Worm (Caenorhabditis elegans) whole organism, L1 larva: Measurements from ENCODE around the gene R144.6.

Experiments
- C16A3.4 ChIP-seq: fragments of 150-350 bp; optimal IDR thresholded peaks from 2 replicates; lab custom pipeline; 2014; ENCODE audit warnings: missing biosample characterization, missing genetic modification characterization
- C34B4.2 ChIP-seq: sonication (generic microtip); optimal IDR thresholded peaks from 2 replicates; lab custom pipeline; 2017; ENCODE audit warnings: mild to moderate bottlenecking, missing genetic modification characterization, missing compliant biosample characterization
- aha-1 ChIP-seq: fragments of 150-350 bp; optimal IDR thresholded peaks from 2 replicates; lab custom pipeline; 2014; ENCODE audit warnings: missing biosample characterization, missing genetic modification characterization
- aly-2 ChIP-seq: fragments of 150-350 bp; optimal IDR thresholded peaks from 2 replicates; lab custom pipeline; 2014; ENCODE audit warnings: missing biosample characterization, missing genetic modification characterization
- ama-1 ChIP-seq: fragments of 150-350 bp; optimal IDR thresholded peaks from 2 replicates; lab custom pipeline; 2014
- blmp-1 ChIP-seq: fragments of 150-350 bp; optimal IDR thresholded peaks from 2 replicates; lab custom pipeline; 2014; ENCODE audit warnings: missing biosample characterization, missing genetic modification characterization
- ceh-63 ChIP-seq: fragments of 200-800 bp; sonication (Bioruptor generic); optimal IDR thresholded peaks from 2 replicates; lab custom pipeline; 2018; ENCODE audit warnings: mild to moderate bottlenecking, missing genetic modification characterization, missing compliant biosample characterization
- ceh-8 ChIP-seq: fragments of 200-800 bp; sonication (Bioruptor generic); optimal IDR thresholded peaks from 2 replicates; lab custom pipeline; 2018; ENCODE audit warnings: mild to moderate bottlenecking, missing genetic modification characterization, moderate library complexity, missing compliant biosample characterization
- ceh-88 ChIP-seq: fragments of 200-800 bp; sonication (Bioruptor generic); IDR thresholded peaks from 2 replicates; pipeline ENCODE4 v1.3.6; 2022; ENCODE audit warnings: missing genetic modification characterization, missing compliant biosample characterization
- ceh-90 ChIP-seq: sonication (generic microtip); optimal IDR thresholded peaks from 2 replicates; lab custom pipeline; 2016; ENCODE audit warnings: missing genetic modification characterization, missing compliant biosample characterization
- dsc-1 ChIP-seq: sonication (generic microtip); optimal IDR thresholded peaks from 2 replicates; lab custom pipeline; 2016; ENCODE audit warnings: mild to moderate bottlenecking, missing genetic modification characterization, missing compliant biosample characterization
- efl-1 ChIP-seq, 4 experiments: fragments of 150-350 bp; optimal IDR thresholded peaks in 3 of 4; peaks in 1 of 4; 1 replicate in 1 of 4; 2 replicates in 3 of 4; lab custom pipeline; 2014; ENCODE audit warnings: missing biosample characterization in 2 of 4, missing genetic modification characterization in 2 of 4, missing genetic modification reagents in 2 of 4
- efl-3 ChIP-seq: fragments of 200-800 bp; sonication (Bioruptor generic); optimal IDR thresholded peaks from 2 replicates; lab custom pipeline; 2018; ENCODE audit warnings: mild to moderate bottlenecking, missing genetic modification characterization, missing compliant biosample characterization
- egl-13 ChIP-seq: sonication (generic microtip); optimal IDR thresholded peaks from 2 replicates; lab custom pipeline; 2016; ENCODE audit warnings: missing genotype, missing genetic modification reagents, missing genetic modification characterization, missing compliant biosample characterization
- egl-27 ChIP-seq, 2 experiments: fragments of 150-350 bp in 1 of 2; sonication (generic microtip); optimal IDR thresholded peaks; 3 replicates each; lab custom pipeline; 2017 to 2018; ENCODE audit warnings: missing biosample characterization in 2 of 2, missing genetic modification characterization in 2 of 2, missing genetic modification reagents in 2 of 2
- elt-2 ChIP-seq: sonication (generic microtip); optimal IDR thresholded peaks from 2 replicates; lab custom pipeline; 2016; ENCODE audit warnings: missing genetic modification characterization, mild to moderate bottlenecking, inconsistent platforms, missing compliant biosample characterization, missing genetic modification reagents
- elt-3 ChIP-seq, 6 experiments: fragments of 150-350 bp in 1 of 6; sonication (generic microtip); optimal IDR thresholded peaks; 2 replicates each; lab custom pipeline; 2017 to 2018; ENCODE audit warnings: missing biosample characterization in 6 of 6, missing genetic modification characterization in 6 of 6, inconsistent platforms in 1 of 6
- ets-5 ChIP-seq: fragments of 200-800 bp; sonication (Bioruptor generic); IDR thresholded peaks from 2 replicates; pipeline ENCODE4 v1.3.6; 2022; ENCODE audit warnings: missing genetic modification characterization, missing compliant biosample characterization
- fkh-4 ChIP-seq: sonication (generic microtip); optimal IDR thresholded peaks from 2 replicates; lab custom pipeline; 2016; ENCODE audit warnings: missing compliant biosample characterization, missing genetic modification characterization, borderline replicate concordance
- fos-1 ChIP-seq: fragments of 150-350 bp; optimal IDR thresholded peaks from 2 replicates; lab custom pipeline; 2014; ENCODE audit warnings: missing biosample characterization, missing genetic modification characterization
- grh-1 ChIP-seq: fragments of 200-800 bp; sonication (Bioruptor generic); IDR thresholded peaks from 2 replicates; pipeline ENCODE4 v1.3.6; 2022; ENCODE audit warnings: missing genetic modification reagents, missing genetic modification characterization, missing compliant biosample characterization
- hlh-4 ChIP-seq: sonication (generic microtip); optimal IDR thresholded peaks from 2 replicates; lab custom pipeline; 2016; ENCODE audit warnings: mild to moderate bottlenecking, missing genetic modification characterization, missing compliant biosample characterization
- irx-1 ChIP-seq: sonication (generic microtip); optimal IDR thresholded peaks from 2 replicates; lab custom pipeline; 2016; ENCODE audit warnings: missing genetic modification characterization, missing compliant biosample characterization
- jun-1 ChIP-seq: fragments of 150-350 bp; optimal IDR thresholded peaks from 2 replicates; lab custom pipeline; 2014; ENCODE audit warnings: missing biosample characterization, missing genetic modification reagents, missing genetic modification characterization
- lin-14 ChIP-seq: fragments of 200-800 bp; sonication (Bioruptor generic); optimal IDR thresholded peaks from 2 replicates; lab custom pipeline; 2018; ENCODE audit warnings: mild to moderate bottlenecking, missing genetic modification characterization, moderate library complexity, missing compliant biosample characterization
- lir-3 ChIP-seq: sonication (generic microtip); optimal IDR thresholded peaks from 2 replicates; lab custom pipeline; 2016; ENCODE audit warnings: mild to moderate bottlenecking, missing genetic modification characterization, moderate library complexity, missing compliant biosample characterization; ENCODE audit not compliant: poor library complexity
- lsy-2 ChIP-seq, 2 experiments: fragments of 150-350 bp; optimal IDR thresholded peaks; 2 replicates each; lab custom pipeline; 2014; ENCODE audit warnings: missing biosample characterization in 2 of 2, missing genetic modification characterization in 2 of 2
- mab-9 ChIP-seq: fragments of 200-800 bp; sonication (Bioruptor generic); IDR thresholded peaks from 2 replicates; pipeline ENCODE4 v1.3.6; 2022; ENCODE audit warnings: missing genetic modification reagents, missing genetic modification characterization, missing compliant biosample characterization
- mep-1 ChIP-seq: fragments of 150-350 bp; optimal IDR thresholded peaks from 2 replicates; lab custom pipeline; 2014; ENCODE audit warnings: missing biosample characterization, missing genetic modification characterization
- nhr-11 ChIP-seq: fragments of 150-350 bp; optimal IDR thresholded peaks from 2 replicates; lab custom pipeline; 2014; ENCODE audit warnings: missing biosample characterization, missing genetic modification characterization
- nhr-12 ChIP-seq: sonication (generic microtip); optimal IDR thresholded peaks from 2 replicates; lab custom pipeline; 2017; ENCODE audit warnings: missing biosample characterization, missing genetic modification characterization
- nhr-20 ChIP-seq: sonication (generic microtip); optimal IDR thresholded peaks from 2 replicates; lab custom pipeline; 2016; ENCODE audit warnings: mild to moderate bottlenecking, missing genetic modification characterization, missing compliant biosample characterization
- nhr-28 ChIP-seq: fragments of 150-350 bp; optimal IDR thresholded peaks from 2 replicates; lab custom pipeline; 2014; ENCODE audit warnings: missing biosample characterization, missing genetic modification characterization
- nhr-47 ChIP-seq: sonication (generic microtip); optimal IDR thresholded peaks from 2 replicates; lab custom pipeline; 2016; ENCODE audit warnings: mild to moderate bottlenecking, missing genetic modification characterization, moderate library complexity, missing compliant biosample characterization
- nhr-71 ChIP-seq: sonication (generic microtip); optimal IDR thresholded peaks from 2 replicates; lab custom pipeline; 2016; ENCODE audit warnings: mild to moderate bottlenecking, missing genetic modification characterization, moderate library complexity, missing compliant biosample characterization
- nhr-76 ChIP-seq: sonication (generic microtip); optimal IDR thresholded peaks from 2 replicates; lab custom pipeline; 2017; ENCODE audit warnings: missing biosample characterization, missing genetic modification characterization
- nhr-77 ChIP-seq: fragments of 150-350 bp; optimal IDR thresholded peaks from 2 replicates; lab custom pipeline; 2014; ENCODE audit warnings: missing biosample characterization, missing genetic modification characterization
- nhr-84 ChIP-seq: sonication (generic microtip); optimal IDR thresholded peaks from 2 replicates; lab custom pipeline; 2017; ENCODE audit warnings: missing biosample characterization, missing genetic modification characterization
- nhr-85 ChIP-seq: sonication (generic microtip); peaks from one replicate; lab custom pipeline; 2016; ENCODE audit warnings: missing genetic modification characterization, inconsistent platforms, missing compliant biosample characterization
- nhr-90 ChIP-seq: sonication (generic microtip); optimal IDR thresholded peaks from 2 replicates; lab custom pipeline; 2016; ENCODE audit warnings: mild to moderate bottlenecking, missing genetic modification characterization, missing compliant biosample characterization; ENCODE audit not compliant: poor library complexity
- pax-3 ChIP-seq: fragments of 200-800 bp; sonication (Bioruptor generic); optimal IDR thresholded peaks from 2 replicates; lab custom pipeline; 2018; ENCODE audit warnings: mild to moderate bottlenecking, missing genetic modification characterization, moderate library complexity, missing compliant biosample characterization
- pqm-1 ChIP-seq: sonication (generic microtip); optimal IDR thresholded peaks from 3 replicates; lab custom pipeline; 2017; ENCODE audit warnings: missing biosample characterization, missing genetic modification characterization
- skn-1 ChIP-seq: fragments of 150-350 bp; optimal IDR thresholded peaks from 2 replicates; lab custom pipeline; 2014; ENCODE audit warnings: missing biosample characterization, missing genetic modification characterization
- snu-23 ChIP-seq: sonication (generic microtip); optimal IDR thresholded peaks from 2 replicates; lab custom pipeline; 2016; ENCODE audit warnings: missing genetic modification characterization, missing compliant biosample characterization
- sox-4 ChIP-seq: sonication (generic microtip); optimal IDR thresholded peaks from 2 replicates; lab custom pipeline; 2016; ENCODE audit warnings: missing genetic modification characterization, missing compliant biosample characterization
- swsn-7 ChIP-seq: sonication (generic microtip); optimal IDR thresholded peaks from 2 replicates; lab custom pipeline; 2016; ENCODE audit warnings: missing genetic modification characterization, missing compliant biosample characterization
- tbx-2 ChIP-seq: sonication (generic microtip); optimal IDR thresholded peaks from 2 replicates; lab custom pipeline; 2016; ENCODE audit warnings: missing genetic modification characterization, missing compliant biosample characterization
- unc-62 ChIP-seq: fragments of 150-350 bp; optimal IDR thresholded peaks from 2 replicates; lab custom pipeline; 2014; ENCODE audit warnings: missing biosample characterization, missing genetic modification reagents, missing genetic modification characterization
- unc-86 ChIP-seq: sonication (generic microtip); optimal IDR thresholded peaks from 2 replicates; lab custom pipeline; 2016; ENCODE audit warnings: missing genetic modification characterization, missing compliant biosample characterization
- unc-98 ChIP-seq: fragments of 200-800 bp; sonication (Bioruptor generic); IDR thresholded peaks from 2 replicates; pipeline ENCODE4 v1.3.6; 2022; ENCODE audit warnings: missing genetic modification characterization, missing compliant biosample characterization
- vab-15 ChIP-seq: sonication (generic microtip); optimal IDR thresholded peaks from 2 replicates; lab custom pipeline; 2017; ENCODE audit warnings: missing genotype, mild to moderate bottlenecking, missing genetic modification characterization, missing compliant biosample characterization
- zag-1 ChIP-seq: fragments of 150-350 bp; optimal IDR thresholded peaks from 2 replicates; lab custom pipeline; 2014; ENCODE audit warnings: missing biosample characterization, missing genetic modification characterization
- ztf-11 ChIP-seq, 2 experiments: sonication (generic microtip); optimal IDR thresholded peaks; 2 replicates each; lab custom pipeline; 2016 to 2017; ENCODE audit warnings: missing genetic modification characterization in 2 of 2, missing biosample characterization in 1 of 2, missing compliant biosample characterization in 1 of 2

The R144.6 gene

ce11 chrIII:5024393-5024964 is 20.0 kb upstream of the R144.6 start, which contains the start of gene pcf-11:
TSS of gene pcf-11 (plus strand) at chrIII:5024914.
- TF ChIP-seq fos-1 (peak; percentile 15), unc-86 (tag; lab: Kevin White, UChicago) (peak; percentile 53), nhr-11 (tag; lab: Kevin White, UChicago) (no peak), lir-3 (tag; lab: Kevin White, UChicago) (peak; percentile 43), pax-3 (tag; lab: Kevin White, UChicago) (no peak), egl-27 (tag; optimal IDR thresholded peaks at IDR 0.05; lab: Kevin White, UChicago) (no peak), nhr-85 (tag; lab: Kevin White, UChicago) (no peak), tbx-2 (tag; lab: Kevin White, UChicago) (peak; percentile 45), elt-2 (tag; lab: Kevin White, UChicago) (no peak), lin-14 (GFP tag; lab: Kevin White, UChicago) (peak; percentile 74), nhr-77 (tag; lab: Kevin White, UChicago) (peak; percentile 60), nhr-84 (tag; lab: Kevin White, UChicago) (no peak), nhr-47 (tag; lab: Kevin White, UChicago) (peak; percentile 47), nhr-20 (tag; lab: Kevin White, UChicago) (peak; percentile 38), vab-15 (tag; lab: Kevin White, UChicago) (no peak), efl-3 (no peak), pqm-1 (tag; lab: Kevin White, UChicago) (no peak), dsc-1 (peak; percentile 25), jun-1 (tag; lab: Kevin White, UChicago) (peak; percentile 10), egl-13 (tag; lab: Kevin White, UChicago) (no peak), ceh-8 (GFP tag; lab: Kevin White, UChicago) (no peak), C16A3.4 (tag; lab: Kevin White, UChicago) (peak; percentile 34), mep-1 (tag; lab: Kevin White, UChicago) (peak; percentile 33), swsn-7 (tag; lab: Kevin White, UChicago) (peak; percentile 51), blmp-1 (tag; lab: Kevin White, UChicago) (peak; percentile 13), aha-1 (no peak), unc-98 (no peak), nhr-76 (no peak), elt-3 (tag; optimal IDR thresholded peaks at IDR 0.05; lab: Kevin White, UChicago) (peak in 2 of 6 experiments; percentile 5 to 8), ama-1 (peak; percentile 53), unc-62 (GFP tag; lab: Kevin White, UChicago) (no peak), aly-2 (no peak), ceh-88 (GFP tag; lab: Robert Waterston, UW) (no peak), irx-1 (tag; lab: Kevin White, UChicago) (peak; percentile 9), lsy-2 (tag; optimal IDR thresholded peaks at IDR 0.05; lab: Kevin White, UChicago) (peak; percentile 43 to 78), nhr-71 (tag; lab: Kevin White, UChicago) (peak; percentile 69), nhr-12 (tag; lab: Kevin White, UChicago) (no peak), nhr-28 (tag; lab: Kevin White, UChicago) (no peak), ceh-63 (no peak), mab-9 (no peak), efl-1 (optimal IDR thresholded peaks at IDR 0.05; lab: Kevin White, UChicago) (peak; percentile 66 to 71), efl-1 (GFP tag; optimal IDR thresholded peaks at IDR 0.05 in 1 of 2; lab: Kevin White, UChicago) (peak; percentile 54 to 96), ztf-11 (tag; optimal IDR thresholded peaks at IDR 0.05; lab: Kevin White, UChicago) (no peak), C34B4.2 (tag; lab: Kevin White, UChicago) (no peak), ceh-90 (tag; lab: Kevin White, UChicago) (no peak), ets-5 (GFP tag; lab: Robert Waterston, UW) (no peak), nhr-90 (tag; lab: Kevin White, UChicago) (peak; percentile 36), fkh-4 (tag; lab: Kevin White, UChicago) (no peak), sox-4 (tag; lab: Kevin White, UChicago) (no peak), skn-1 (tag; lab: Kevin White, UChicago) (peak; percentile 58), zag-1 (tag; lab: Kevin White, UChicago) (no peak), hlh-4 (tag; lab: Kevin White, UChicago) (no peak), snu-23 (GFP tag; lab: Kevin White, UChicago) (peak; percentile 78), grh-1 (GFP tag; lab: Robert Waterston, UW) (no peak)
